Fruit fly (Drosophila melanogaster) whole organism, embryonic: ENCODE measurements around the gene orion.

Experiments
- Adf1 ChIP-seq: fragments of 200-800 bp; sonication (Bioruptor generic); IDR thresholded peaks from 2 replicates; pipeline ENCODE4 v1.3.6; 2022; ENCODE audit warnings: missing biosample characterization, missing genetic modification characterization
- Antp ChIP-seq: fragments of 200-800 bp; sonication (Bioruptor generic); optimal IDR thresholded peaks from 3 replicates; lab custom pipeline; 2016; ENCODE audit warnings: missing biosample characterization, missing genetic modification characterization
- B-H1 ChIP-seq: fragments of 200-800 bp; sonication (Bioruptor generic); IDR thresholded peaks from 3 replicates; pipeline ENCODE4 v1.3.6; 2022; ENCODE audit warnings: missing biosample characterization, missing genetic modification characterization
- Bgb ChIP-seq: fragments of 200-800 bp; sonication (Bioruptor generic); IDR thresholded peaks from 2 replicates; pipeline ENCODE4 v1.3.6; 2022; ENCODE audit warnings: missing biosample characterization, missing genetic modification characterization; ENCODE audit not compliant: partially characterized antibody
- Blimp-1 ChIP-seq: fragments of 200-800 bp; sonication (Bioruptor generic); optimal IDR thresholded peaks from 3 replicates; lab custom pipeline; 2018; ENCODE audit warnings: missing biosample characterization, missing genetic modification characterization, mild to moderate bottlenecking, moderate library complexity, missing genetic modification reagents
- CG10321 ChIP-seq: fragments of 200-800 bp; sonication (Bioruptor generic); IDR thresholded peaks from 2 replicates; pipeline ENCODE4 v1.3.6; 2022; ENCODE audit warnings: missing biosample characterization, missing genetic modification characterization
- CG10654 ChIP-seq: fragments of 200-800 bp; sonication (Bioruptor generic); optimal IDR thresholded peaks from 2 replicates; lab custom pipeline; 2016; ENCODE audit warnings: missing biosample characterization, missing genetic modification characterization
- CG12155 ChIP-seq: fragments of 200-800 bp; sonication (Bioruptor generic); optimal IDR thresholded peaks from 3 replicates; lab custom pipeline; 2016; ENCODE audit warnings: missing biosample characterization, missing genetic modification characterization
- CG1233 ChIP-seq: fragments of 200-800 bp; sonication (Bioruptor generic); optimal IDR thresholded peaks from 4 replicates; lab custom pipeline; 2018; ENCODE audit warnings: missing biosample characterization, mild to moderate bottlenecking, missing genetic modification characterization
- CG13424 ChIP-seq: fragments of 200-800 bp; sonication (Bioruptor generic); optimal IDR thresholded peaks from 2 replicates; lab custom pipeline; 2019; ENCODE audit warnings: missing biosample characterization, mild to moderate bottlenecking, missing genetic modification characterization, moderate library complexity
- CG1647 ChIP-seq: fragments of 200-800 bp; sonication (Bioruptor generic); optimal IDR thresholded peaks from 3 replicates; lab custom pipeline; 2016; ENCODE audit warnings: missing biosample characterization, missing genetic modification characterization
- CG17612 ChIP-seq: fragments of 200-800 bp; sonication (Bioruptor generic); IDR thresholded peaks from 2 replicates; pipeline ENCODE4 v1.3.6; 2022; ENCODE audit warnings: missing biosample characterization, missing genetic modification characterization
- CG17829 ChIP-seq: fragments of 200-800 bp; optimal IDR thresholded peaks from 2 replicates; lab custom pipeline; 2019; ENCODE audit warnings: missing biosample characterization, mild to moderate bottlenecking, missing genetic modification characterization, moderate library complexity
- CG31224 ChIP-seq: fragments of 200-800 bp; sonication (Bioruptor generic); IDR thresholded peaks from 2 replicates; pipeline ENCODE4 v1.3.6; 2022; ENCODE audit warnings: missing biosample characterization, missing genetic modification characterization
- CG31441 ChIP-seq: fragments of 200-800 bp; sonication (Bioruptor generic); IDR thresholded peaks from 2 replicates; pipeline ENCODE4 v1.3.6; 2022; ENCODE audit warnings: missing biosample characterization, missing genetic modification characterization
- CG3281 ChIP-seq: fragments of 200-800 bp; sonication (Bioruptor generic); optimal IDR thresholded peaks from 3 replicates; lab custom pipeline; 2017; ENCODE audit warnings: missing biosample characterization, mild to moderate bottlenecking, missing genetic modification characterization
- CG4617 ChIP-seq: fragments of 200-800 bp; sonication (Bioruptor generic); optimal IDR thresholded peaks from 3 replicates; lab custom pipeline; 2016; ENCODE audit warnings: missing biosample characterization, missing genetic modification characterization, borderline replicate concordance
- CG6854 ChIP-seq: fragments of 200-800 bp; sonication (Bioruptor generic); optimal IDR thresholded peaks from 3 replicates; lab custom pipeline; 2017; ENCODE audit warnings: missing biosample characterization, mild to moderate bottlenecking, missing genetic modification characterization
- CG7745 ChIP-seq: fragments of 200-800 bp; sonication (Bioruptor generic); optimal IDR thresholded peaks from 2 replicates; lab custom pipeline; 2018; ENCODE audit warnings: missing biosample characterization, mild to moderate bottlenecking, missing genetic modification characterization, moderate library complexity
- CG7928 ChIP-seq: fragments of 200-800 bp; sonication (Bioruptor generic); optimal IDR thresholded peaks from 2 replicates; lab custom pipeline; 2017; ENCODE audit warnings: missing biosample characterization, mild to moderate bottlenecking, missing genetic modification characterization
- CG7987 ChIP-seq: fragments of 200-800 bp; sonication (Bioruptor generic); optimal IDR thresholded peaks from 2 replicates; lab custom pipeline; 2018; ENCODE audit warnings: missing biosample characterization, mild to moderate bottlenecking, missing genetic modification characterization, moderate library complexity
- CG8478 ChIP-seq: fragments of >200 bp; optimal IDR thresholded peaks from 2 replicates; lab custom pipeline; 2018
- CG9609 ChIP-seq: fragments of 200-800 bp; sonication (Bioruptor generic); optimal IDR thresholded peaks from 3 replicates; lab custom pipeline; 2016; ENCODE audit warnings: missing biosample characterization, missing genetic modification characterization
- CG9797 ChIP-seq: fragments of 200-800 bp; sonication (Bioruptor generic); optimal IDR thresholded peaks from 3 replicates; lab custom pipeline; 2018; ENCODE audit warnings: missing biosample characterization, mild to moderate bottlenecking, missing genetic modification characterization
- Chrac-16 ChIP-seq: fragments of 200-800 bp; sonication (Bioruptor generic); optimal IDR thresholded peaks from 3 replicates; lab custom pipeline; 2016; ENCODE audit warnings: missing biosample characterization, missing genetic modification characterization
- Drgx ChIP-seq: fragments of 200-800 bp; sonication (Bioruptor generic); IDR thresholded peaks from 2 replicates; pipeline ENCODE4 v1.3.6; 2022; ENCODE audit warnings: missing biosample characterization, missing genetic modification characterization
- Hsf ChIP-seq: fragments of 200-800 bp; sonication (Bioruptor generic); optimal IDR thresholded peaks from 3 replicates; lab custom pipeline; 2016; ENCODE audit warnings: missing biosample characterization, missing genetic modification characterization
- MBD-R2 ChIP-seq: fragments of 200-800 bp; sonication (Bioruptor generic); IDR thresholded peaks from 2 replicates; pipeline ENCODE4 v1.3.6; 2022; ENCODE audit warnings: missing biosample characterization, missing genetic modification characterization
- Max ChIP-seq: fragments of 200-800 bp; sonication (Bioruptor generic); optimal IDR thresholded peaks from 2 replicates; lab custom pipeline; 2016; ENCODE audit warnings: missing biosample characterization, mild to moderate bottlenecking, missing genetic modification characterization
- Mrtf ChIP-seq: fragments of 200-800 bp; sonication (Bioruptor generic); IDR thresholded peaks from 3 replicates; pipeline ENCODE4 v1.3.6; 2022; ENCODE audit warnings: missing biosample characterization, missing genetic modification characterization
- Nf-YA ChIP-seq: fragments of 200-800 bp; sonication (Bioruptor generic); IDR thresholded peaks from 2 replicates; pipeline ENCODE4 v1.3.6; 2022; ENCODE audit warnings: missing biosample characterization, missing genetic modification characterization
- Ravus ChIP-seq: fragments of 200-800 bp; sonication (Bioruptor generic); IDR thresholded peaks from 2 replicates; pipeline ENCODE4 v1.3.6; 2022; ENCODE audit warnings: missing biosample characterization, missing genetic modification characterization
- Rx ChIP-seq: fragments of 200-800 bp; sonication (Bioruptor generic); IDR thresholded peaks from 2 replicates; pipeline ENCODE4 v1.3.6; 2022; ENCODE audit warnings: missing biosample characterization, missing genetic modification characterization
- Tbp ChIP-seq: fragments of >200 bp; optimal IDR thresholded peaks from 2 replicates; lab custom pipeline; 2018; ENCODE audit warnings: missing biosample characterization, missing genetic modification characterization
- Xrp1 ChIP-seq: fragments of 200-800 bp; sonication (Bioruptor generic); IDR thresholded peaks from 2 replicates; pipeline ENCODE4 v1.3.6; 2022; ENCODE audit warnings: missing biosample characterization, missing genetic modification characterization
- ash1 ChIP-seq: fragments of 200-800 bp; sonication (Bioruptor generic); optimal IDR thresholded peaks from 2 replicates; lab custom pipeline; 2018; ENCODE audit warnings: missing biosample characterization, mild to moderate bottlenecking, missing genetic modification characterization
- cg ChIP-seq: fragments of 200-800 bp; sonication (Bioruptor generic); optimal IDR thresholded peaks from 3 replicates; lab custom pipeline; 2019; ENCODE audit warnings: missing biosample characterization, mild to moderate bottlenecking, missing genetic modification characterization, moderate library complexity
- crp ChIP-seq, 2 experiments: fragments of 200-800 bp; sonication (Bioruptor generic); optimal IDR thresholded peaks; 2 replicates in 1 of 2; 3 replicates in 1 of 2; lab custom pipeline; 2017; ENCODE audit warnings: missing biosample characterization in 2 of 2, missing genetic modification characterization in 2 of 2, mild to moderate bottlenecking in 1 of 2, moderate library complexity in 1 of 2
- disco-r ChIP-seq: fragments of 200-800 bp; sonication (Bioruptor generic); optimal IDR thresholded peaks from 2 replicates; lab custom pipeline; 2016; ENCODE audit warnings: missing biosample characterization, missing genetic modification characterization
- ems ChIP-seq: fragments of 200-800 bp; sonication (Bioruptor generic); optimal IDR thresholded peaks from 3 replicates; lab custom pipeline; 2016; ENCODE audit warnings: missing biosample characterization, missing genetic modification characterization
- lab ChIP-seq: fragments of 200-800 bp; sonication (Bioruptor generic); optimal IDR thresholded peaks from 3 replicates; lab custom pipeline; 2017; ENCODE audit warnings: missing biosample characterization, missing genetic modification characterization, mild to moderate bottlenecking, moderate library complexity, missing genetic modification reagents
- nerfin-2 ChIP-seq: fragments of 200-800 bp; sonication (Bioruptor generic); IDR thresholded peaks from 2 replicates; pipeline ENCODE4 v1.3.6; 2022; ENCODE audit warnings: missing biosample characterization, missing genetic modification characterization; ENCODE audit not compliant: partially characterized antibody
- onecut ChIP-seq: fragments of 200-800 bp; sonication (Bioruptor generic); IDR thresholded peaks from 2 replicates; pipeline ENCODE4 v1.3.6; 2022; ENCODE audit warnings: missing biosample characterization, missing genetic modification characterization
- pfk ChIP-seq: fragments of 200-800 bp; sonication (Bioruptor generic); optimal IDR thresholded peaks from 2 replicates; lab custom pipeline; 2018; ENCODE audit warnings: missing biosample characterization, mild to moderate bottlenecking, missing genetic modification characterization, moderate library complexity
- repo ChIP-seq: fragments of 200-800 bp; sonication (Bioruptor generic); optimal IDR thresholded peaks from 2 replicates; lab custom pipeline; 2016; ENCODE audit warnings: missing biosample characterization, missing genetic modification characterization
- sens-2 ChIP-seq: fragments of 200-800 bp; sonication (Bioruptor generic); IDR thresholded peaks from 2 replicates; pipeline ENCODE4 v1.3.6; 2022; ENCODE audit warnings: missing biosample characterization, missing genetic modification characterization
- sisA ChIP-seq: fragments of 200-800 bp; sonication (Bioruptor generic); IDR thresholded peaks from 2 replicates; pipeline ENCODE4 v1.3.6; 2022; ENCODE audit warnings: missing biosample characterization, missing genetic modification characterization
- tna ChIP-seq: fragments of 200-800 bp; sonication (Bioruptor generic); IDR thresholded peaks from 2 replicates; pipeline ENCODE4 v1.3.6; 2022; ENCODE audit warnings: missing biosample characterization, missing genetic modification characterization; ENCODE audit not compliant: partially characterized antibody
- trh ChIP-seq: fragments of 200-800 bp; sonication (Bioruptor generic); optimal IDR thresholded peaks from 2 replicates; lab custom pipeline; 2016; ENCODE audit warnings: missing biosample characterization, missing genetic modification characterization
- wek ChIP-seq: fragments of 200-800 bp; sonication (Bioruptor generic); optimal IDR thresholded peaks from 3 replicates; lab custom pipeline; 2018; ENCODE audit warnings: missing biosample characterization, mild to moderate bottlenecking, missing genetic modification characterization, moderate library complexity
- yki ChIP-seq: fragments of >200 bp; optimal IDR thresholded peaks from 3 replicates; lab custom pipeline; 2018
- zfh2 ChIP-seq: fragments of 200-800 bp; sonication (Bioruptor generic); optimal IDR thresholded peaks from 2 replicates; lab custom pipeline; 2016; ENCODE audit warnings: missing biosample characterization, missing genetic modification characterization

The orion gene

dm6 chrX:7934679-7935078 lies 12.0 kb downstream of the orion start, which contains the start of gene RpS14b (continued):
- peak; percentile 27 for TF ChIP-seq Chrac-16 (GFP tag; lab: Kevin White, UChicago)
- TF ChIP-seq pfk: peak; percentile 63
- no peak for TF ChIP-seq CG7928 (GFP tag; lab: Kevin White, UChicago)
- peak; percentile 42; the same call in 1 of the 2 replicates for TF ChIP-seq CG10321 (GFP tag; lab: Robert Waterston, UW)
- peak; percentile 32 for TF ChIP-seq CG6854 (GFP tag; lab: Kevin White, UChicago)
- TF ChIP-seq CG12155: no peak
- peak; percentile 69 for TF ChIP-seq Bgb (GFP tag; lab: Robert Waterston, UW)
- TF ChIP-seq Adf1 (GFP tag; lab: Robert Waterston, UW): peak; percentile 54
- TF ChIP-seq MBD-R2: peak; percentile 76
- TF ChIP-seq crp (GFP tag; optimal IDR thresholded peaks at IDR 0.05; lab: Kevin White, UChicago): peak in 1 of 2 experiments; percentile 80
- no peak for TF ChIP-seq Drgx (GFP tag; lab: Robert Waterston, UW)
- TF ChIP-seq CG31441: 0 out of 2 replicates have a peak, but pooled peaks have one; percentile 27
- peak; percentile 70 for TF ChIP-seq Hsf (GFP tag; lab: Kevin White, UChicago)
- TF ChIP-seq Antp (GFP tag; lab: Kevin White, UChicago): peak; percentile 54
- TF ChIP-seq CG17612 (GFP tag; lab: Robert Waterston, UW): no peak
- TF ChIP-seq zfh2 (GFP tag; lab: Kevin White, UChicago): peak; percentile 60
- no peak for TF ChIP-seq trh (GFP tag; lab: Kevin White, UChicago)
- TF ChIP-seq yki (lab: Kevin White, UChicago): no peak
- TF ChIP-seq disco-r (GFP tag; lab: Kevin White, UChicago): no peak
- peak; percentile 10 for TF ChIP-seq cg (GFP tag; lab: Kevin White, UChicago)
- peak; percentile 24 for TF ChIP-seq CG17829 (tag; lab: Kevin White, UChicago)
- peak; percentile 37 for TF ChIP-seq CG4617 (GFP tag; lab: Kevin White, UChicago)
- TF ChIP-seq lab (GFP tag; lab: Kevin White, UChicago): peak; percentile 87
- peak; percentile 29 for TF ChIP-seq CG10654
- TF ChIP-seq Rx (GFP tag; lab: Robert Waterston, UW): peak; percentile 67
- peak; percentile 28 for TF ChIP-seq repo
- no peak for TF ChIP-seq Xrp1 (GFP tag; lab: Robert Waterston, UW)
- no peak for TF ChIP-seq Blimp-1 (GFP tag; lab: Kevin White, UChicago)
- 0 out of 2 replicates have a peak, but pooled peaks have one; percentile 31 for TF ChIP-seq sens-2 (GFP tag; lab: Robert Waterston, UW)
- peak; percentile 24 for TF ChIP-seq wek (GFP tag; lab: Kevin White, UChicago)
- TF ChIP-seq CG3281 (GFP tag; lab: Kevin White, UChicago): peak; percentile 68
- 0 out of 2 replicates have a peak, but pooled peaks have one; percentile 33 for TF ChIP-seq tna
- TF ChIP-seq CG31224 (GFP tag; lab: Robert Waterston, UW): peak; percentile 47
- peak; percentile 24; the same call in 1 of the 2 replicates for TF ChIP-seq sisA
- no peak for TF ChIP-seq B-H1 (GFP tag; lab: Robert Waterston, UW)
- TF ChIP-seq CG9609 (GFP tag; lab: Kevin White, UChicago): peak; percentile 53
- peak; percentile 41 for TF ChIP-seq ems

DNA sequence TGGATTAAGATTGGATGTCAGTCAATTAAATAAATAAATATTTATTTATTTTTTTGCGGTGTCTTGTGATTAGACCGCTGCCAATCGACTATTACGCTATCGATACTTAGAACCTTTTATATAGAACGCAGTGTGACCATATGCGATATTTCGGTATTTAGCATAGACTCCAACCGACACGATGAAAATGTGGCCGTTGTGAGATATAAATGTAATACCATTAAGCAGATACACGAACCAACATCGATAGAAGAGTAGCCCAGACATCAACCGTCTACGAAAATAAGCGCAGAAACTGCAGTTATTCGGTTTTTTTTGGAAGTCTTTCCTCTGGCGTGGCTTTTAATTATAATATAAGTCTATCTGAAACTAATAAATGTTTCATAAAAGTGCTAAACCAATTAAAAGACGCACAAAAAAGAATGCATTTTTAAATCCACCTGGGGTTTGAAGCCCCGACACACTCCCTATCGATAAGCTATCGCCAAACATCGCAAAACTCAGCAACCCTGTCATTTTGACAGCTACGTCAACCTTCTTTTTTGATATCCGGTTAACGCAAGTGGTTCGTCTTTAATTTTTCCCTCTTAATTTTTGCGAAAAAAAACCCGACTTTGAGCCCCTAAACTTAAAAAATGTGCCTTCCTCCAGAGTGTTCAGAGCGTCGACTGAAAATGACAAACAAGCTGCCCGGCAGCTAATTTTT lies 13.3 kb downstream of the orion start, which contains the start of the genes Dhdds and RpS14a:
Dhdds (minus strand) TSS at position 142 of the 706 bp plus-strand sequence.
RpS14a (plus strand) TSS at position 533 of the 706 bp plus-strand sequence.
- peak; percentile 15 for TF ChIP-seq CG13424 (tag; lab: Kevin White, UChicago)
- TF ChIP-seq CG7745 (tag; lab: Kevin White, UChicago): no peak
- TF ChIP-seq CG1647 (GFP tag; lab: Kevin White, UChicago): no peak
- peak; percentile 64 for TF ChIP-seq CG7987 (GFP tag; lab: Kevin White, UChicago)
- TF ChIP-seq Tbp: peak; percentile 45
- TF ChIP-seq nerfin-2 (GFP tag; lab: Robert Waterston, UW): peak; percentile 24; the same call in 1 of the 2 replicates
- TF ChIP-seq Max (GFP tag; lab: Kevin White, UChicago): peak; percentile 56
- TF ChIP-seq Ravus (GFP tag; lab: Robert Waterston, UW): no peak
- 0 out of 2 replicates have a peak, but pooled peaks have one; percentile 17 for TF ChIP-seq Nf-YA (GFP tag; lab: Robert Waterston, UW)
- peak; percentile 86 for TF ChIP-seq CG8478 (lab: Kevin White, UChicago)
- no peak for TF ChIP-seq ash1 (GFP tag; lab: Kevin White, UChicago)
- TF ChIP-seq Mrtf (GFP tag; lab: Robert Waterston, UW): no peak
- no peak for TF ChIP-seq onecut
- peak; percentile 92 for TF ChIP-seq CG9797 (GFP tag; lab: Kevin White, UChicago)
- peak; percentile 59 for TF ChIP-seq CG1233
